Comparison of ENCODE assay signal across 1 fruit fly cellular context in genomic region chr3L:3373994-3374623, dm6.
A peak's percentile ranks its signal among the peaks of the same experiment; 100 is the strongest.
TF ChIP-seq lines count a peak whose summit lies in the region.

Gene Ythdc1, minus strand, starts transcription at chr3L:3374170.
Gene CG12010, plus strand, starts transcription at chr3L:3374282.

TF ChIP-seq in whole organism, embryonic, 481 proteins besides CTCF, POLR2A, EP300 and RAD21 (continued from another document and continues in another):
- TF ChIP-seq Nf-YB (GFP tag; optimal IDR thresholded peaks at IDR 0.05; lab: Kevin White, UChicago): peak; percentile 92
- TF ChIP-seq amos (GFP tag; IDR thresholded peaks at IDR 0.05; lab: Robert Waterston, UW; ENCODE audit: partially characterized antibody): peak; percentile 92
- TF ChIP-seq CG11560 (tag; IDR thresholded peaks at IDR 0.05; lab: Robert Waterston, UW): peak; percentile 72; the same call in 1 of the 3 replicates
- TF ChIP-seq zen2 (GFP tag; IDR thresholded peaks at IDR 0.05; lab: Robert Waterston, UW; ENCODE audit: partially characterized antibody): peak; percentile 86
- peak; percentile 80 for TF ChIP-seq Med (GFP tag; lab: Kevin White, UChicago)
- TF ChIP-seq cato (GFP tag; optimal IDR thresholded peaks at IDR 0.05; lab: Kevin White, UChicago; ENCODE audit: borderline replicate concordance): no peak
- peak; percentile 84 for TF ChIP-seq scrt (GFP tag; optimal IDR thresholded peaks at IDR 0.05; lab: Kevin White, UChicago)
- TF ChIP-seq vnd (GFP tag; IDR thresholded peaks at IDR 0.05; lab: Robert Waterston, UW; ENCODE audit: partially characterized antibody): peak; percentile 90
- no peak for TF ChIP-seq sc (optimal IDR thresholded peaks at IDR 0.05; lab: Kevin White, UChicago)
- no peak for TF ChIP-seq sc (GFP tag; optimal IDR thresholded peaks at IDR 0.05; lab: Kevin White, UChicago)
- TF ChIP-seq CG10654 (GFP tag; optimal IDR thresholded peaks at IDR 0.05; lab: Kevin White, UChicago): no peak
- peak; percentile 85 for TF ChIP-seq CG42726 (GFP tag; IDR thresholded peaks at IDR 0.05; lab: Robert Waterston, UW; ENCODE audit: partially characterized antibody)
- TF ChIP-seq CG1024 (GFP tag; IDR thresholded peaks at IDR 0.05; lab: Robert Waterston, UW): 0 out of 2 replicates have a peak, but pooled peaks have one; percentile 7
- no peak for TF ChIP-seq CG11504 (tag; optimal IDR thresholded peaks at IDR 0.05; lab: Kevin White, UChicago)
- TF ChIP-seq CG17802 (tag; optimal IDR thresholded peaks at IDR 0.05; lab: Kevin White, UChicago): peak; percentile 88
- peak; percentile 85 for TF ChIP-seq sna (GFP tag; IDR thresholded peaks at IDR 0.05; lab: Robert Waterston, UW; ENCODE audit: partially characterized antibody)
- TF ChIP-seq kah (GFP tag; optimal IDR thresholded peaks at IDR 0.05; lab: Kevin White, UChicago): peak; percentile 31
- peak; percentile 60 for TF ChIP-seq nmo (GFP tag; optimal IDR thresholded peaks at IDR 0.05; lab: Kevin White, UChicago)
- peak; percentile 68 for TF ChIP-seq CG3995 (GFP tag; optimal IDR thresholded peaks at IDR 0.05; lab: Kevin White, UChicago)
- peak; percentile 10 for TF ChIP-seq CG18619 (GFP tag; optimal IDR thresholded peaks at IDR 0.05; lab: Kevin White, UChicago)
- TF ChIP-seq mld (GFP tag; IDR thresholded peaks at IDR 0.05; lab: Robert Waterston, UW; ENCODE audit: partially characterized antibody): peak; percentile 71; the same call in 2 of the 3 replicates
- peak; percentile 76 for TF ChIP-seq Neu2 (GFP tag; optimal IDR thresholded peaks at IDR 0.05; lab: Kevin White, UChicago; ENCODE audit: borderline replicate concordance)
- no peak for TF ChIP-seq C15 (GFP tag; IDR thresholded peaks at IDR 0.05; lab: Robert Waterston, UW)
- peak; percentile 83 for TF ChIP-seq CG1832 (GFP tag; optimal IDR thresholded peaks at IDR 0.05; lab: Kevin White, UChicago)
- peak in 1 of 2 experiments; percentile 51 for TF ChIP-seq Pdp1 (GFP tag; optimal IDR thresholded peaks at IDR 0.05; lab: Kevin White, UChicago)
- peak in 1 of 2 experiments; percentile 30 for TF ChIP-seq insv (GFP tag; optimal IDR thresholded peaks at IDR 0.05; lab: Kevin White, UChicago)
- peak; percentile 74 for TF ChIP-seq onecut (GFP tag; IDR thresholded peaks at IDR 0.05; lab: Robert Waterston, UW)
- TF ChIP-seq sug (tag; optimal IDR thresholded peaks at IDR 0.05; lab: Kevin White, UChicago): no peak
- TF ChIP-seq gfzf (GFP tag; optimal IDR thresholded peaks at IDR 0.05; lab: Kevin White, UChicago): peak; percentile 21
- TF ChIP-seq CG17912 (GFP tag; optimal IDR thresholded peaks at IDR 0.05; lab: Kevin White, UChicago): peak; percentile 23
- peak; percentile 44 for TF ChIP-seq CG10267 (tag; optimal IDR thresholded peaks at IDR 0.05; lab: Kevin White, UChicago)
- no peak for TF ChIP-seq CG3847 (GFP tag; IDR thresholded peaks at IDR 0.05; lab: Robert Waterston, UW)
- no peak for TF ChIP-seq her (GFP tag; optimal IDR thresholded peaks at IDR 0.05; lab: Kevin White, UChicago)
- peak; percentile 53; the same call in 2 of the 3 replicates for TF ChIP-seq Dbx (GFP tag; IDR thresholded peaks at IDR 0.05; lab: Robert Waterston, UW)
- TF ChIP-seq pzg (GFP tag; optimal IDR thresholded peaks at IDR 0.05; lab: Kevin White, UChicago): peak; percentile 92
- peak; percentile 39; the same call in 1 of the 2 replicates for TF ChIP-seq sob (GFP tag; IDR thresholded peaks at IDR 0.05; lab: Robert Waterston, UW)
- peak; percentile 90 for TF ChIP-seq CG13287 (GFP tag; IDR thresholded peaks at IDR 0.05; lab: Robert Waterston, UW; ENCODE audit: partially characterized antibody)
- TF ChIP-seq nerfin-2 (GFP tag; IDR thresholded peaks at IDR 0.05; lab: Robert Waterston, UW; ENCODE audit: partially characterized antibody): peak; percentile 96
- TF ChIP-seq CG10321 (GFP tag; IDR thresholded peaks at IDR 0.05; lab: Robert Waterston, UW): peak; percentile 95
- TF ChIP-seq CG2116 (GFP tag; optimal IDR thresholded peaks at IDR 0.05; lab: Kevin White, UChicago): peak; percentile 76
- TF ChIP-seq Eip74EF (GFP tag; optimal IDR thresholded peaks at IDR 0.05; lab: Kevin White, UChicago): no peak
- TF ChIP-seq CG4617 (GFP tag; optimal IDR thresholded peaks at IDR 0.05; lab: Kevin White, UChicago; ENCODE audit: borderline replicate concordance): peak; percentile 87
- peak; percentile 83 for TF ChIP-seq Sry-β (GFP tag; optimal IDR thresholded peaks at IDR 0.05; lab: Kevin White, UChicago)
- peak; percentile 53 for TF ChIP-seq pfk (GFP tag; optimal IDR thresholded peaks at IDR 0.05; lab: Kevin White, UChicago)
- peak in 1 of 2 experiments; percentile 75 for TF ChIP-seq crp (GFP tag; optimal IDR thresholded peaks at IDR 0.05; lab: Kevin White, UChicago)
- TF ChIP-seq kay (GFP tag; optimal IDR thresholded peaks at IDR 0.05; lab: Kevin White, UChicago): peak; percentile 78
- TF ChIP-seq hth (optimal IDR thresholded peaks at IDR 0.05; lab: Kevin White, UChicago): no peak
- peak; percentile 94 for TF ChIP-seq ato (GFP tag; IDR thresholded peaks at IDR 0.05; lab: Robert Waterston, UW; ENCODE audit: partially characterized antibody)
- peak; percentile 78 for TF ChIP-seq CG13624 (GFP tag; optimal IDR thresholded peaks at IDR 0.05; lab: Kevin White, UChicago)
- no peak for TF ChIP-seq kni (GFP tag; optimal IDR thresholded peaks at IDR 0.05; lab: Kevin White, UChicago)
- TF ChIP-seq row (GFP tag; IDR thresholded peaks at IDR 0.05; lab: Robert Waterston, UW): peak; percentile 57
- TF ChIP-seq Stat92E (GFP tag; optimal IDR thresholded peaks at IDR 0.05; lab: Kevin White, UChicago): peak in 1 of 3 experiments; percentile 45
- TF ChIP-seq CHES-1-like (GFP tag; optimal IDR thresholded peaks at IDR 0.05; lab: Kevin White, UChicago): peak; percentile 91
- peak; percentile 95 for TF ChIP-seq CG7963 (GFP tag; IDR thresholded peaks at IDR 0.05; lab: Robert Waterston, UW; ENCODE audit: partially characterized antibody)
- TF ChIP-seq nerfin-1 (tag; optimal IDR thresholded peaks at IDR 0.05; lab: Kevin White, UChicago): peak; percentile 5
- TF ChIP-seq HLH4C (GFP tag; IDR thresholded peaks at IDR 0.05; lab: Robert Waterston, UW; ENCODE audit: partially characterized antibody): peak; percentile 94
- peak; percentile 93 for TF ChIP-seq bbx (GFP tag; IDR thresholded peaks at IDR 0.05; lab: Robert Waterston, UW; ENCODE audit: partially characterized antibody)
- peak; percentile 12 for TF ChIP-seq CG2120 (GFP tag; optimal IDR thresholded peaks at IDR 0.05; lab: Kevin White, UChicago)
- no peak for TF ChIP-seq Gug (GFP tag; IDR thresholded peaks at IDR 0.05; lab: Robert Waterston, UW)
- TF ChIP-seq Hey (tag; optimal IDR thresholded peaks at IDR 0.05; lab: Kevin White, UChicago): no peak
- peak; percentile 2 for TF ChIP-seq zen (tag; optimal IDR thresholded peaks at IDR 0.05; lab: Kevin White, UChicago)
- TF ChIP-seq Tbp (GFP tag; optimal IDR thresholded peaks at IDR 0.05; lab: Kevin White, UChicago): peak; percentile 13
- TF ChIP-seq Bgb (GFP tag; IDR thresholded peaks at IDR 0.05; lab: Robert Waterston, UW; ENCODE audit: partially characterized antibody): peak; percentile 96
- TF ChIP-seq CG16813 (GFP tag; IDR thresholded peaks at IDR 0.05; lab: Robert Waterston, UW; ENCODE audit: partially characterized antibody): peak; percentile 91
- TF ChIP-seq Dll (GFP tag; IDR thresholded peaks at IDR 0.05; lab: Robert Waterston, UW; ENCODE audit: partially characterized antibody): peak; percentile 89
- peak; percentile 91 for TF ChIP-seq MBD-R2 (GFP tag; IDR thresholded peaks at IDR 0.05; lab: Robert Waterston, UW)
- no peak for TF ChIP-seq Lim3 (GFP tag; IDR thresholded peaks at IDR 0.05; lab: Robert Waterston, UW)
- TF ChIP-seq BEAF-32 (GFP tag; optimal IDR thresholded peaks at IDR 0.05; lab: Kevin White, UChicago): peak; percentile 94
- peak; percentile 99 for TF ChIP-seq YL-1 (GFP tag; optimal IDR thresholded peaks at IDR 0.05; lab: Kevin White, UChicago)
- TF ChIP-seq CG34422 (GFP tag; IDR thresholded peaks at IDR 0.05; lab: Robert Waterston, UW): peak; percentile 90; the same call in 2 of the 3 replicates
- TF ChIP-seq CG4404 (GFP tag; IDR thresholded peaks at IDR 0.05; lab: Robert Waterston, UW): no peak
- peak; percentile 84 for TF ChIP-seq inv (GFP tag; IDR thresholded peaks at IDR 0.05; lab: Robert Waterston, UW; ENCODE audit: partially characterized antibody)
- no peak for TF ChIP-seq Sox102F (GFP tag; optimal IDR thresholded peaks at IDR 0.05; lab: Kevin White, UChicago)
- TF ChIP-seq Sin3A (optimal IDR thresholded peaks at IDR 0.05; lab: Kevin White, UChicago): peak; percentile 84
- peak; percentile 67; the same call in 2 of the 3 replicates for TF ChIP-seq Doc3 (GFP tag; IDR thresholded peaks at IDR 0.05; lab: Robert Waterston, UW; ENCODE audit: partially characterized antibody)
- 0 out of 2 replicates have a peak, but pooled peaks have one; percentile 12 for TF ChIP-seq CG9932 (GFP tag; IDR thresholded peaks at IDR 0.05; lab: Robert Waterston, UW)
- TF ChIP-seq CG14710 (tag; optimal IDR thresholded peaks at IDR 0.05; lab: Kevin White, UChicago): peak; percentile 63
- TF ChIP-seq CG4360 (GFP tag; IDR thresholded peaks at IDR 0.05; lab: Robert Waterston, UW): 0 out of 2 replicates have a peak, but pooled peaks have one; percentile 6
- TF ChIP-seq ci (GFP tag; IDR thresholded peaks at IDR 0.05; lab: Robert Waterston, UW): peak; percentile 21; the same call in 1 of the 3 replicates
- TF ChIP-seq Myb (GFP tag; optimal IDR thresholded peaks at IDR 0.05; lab: Kevin White, UChicago): peak; percentile 45
- peak; percentile 58 for TF ChIP-seq Dp (GFP tag; optimal IDR thresholded peaks at IDR 0.05; lab: Kevin White, UChicago)
- peak; percentile 7 for TF ChIP-seq CG12391 (tag; optimal IDR thresholded peaks at IDR 0.05; lab: Kevin White, UChicago)
- TF ChIP-seq Adf1 (GFP tag; IDR thresholded peaks at IDR 0.05; lab: Robert Waterston, UW): peak; percentile 70
- peak; percentile 88 for TF ChIP-seq Scr (GFP tag; IDR thresholded peaks at IDR 0.05; lab: Robert Waterston, UW; ENCODE audit: partially characterized antibody)
- TF ChIP-seq gro (GFP tag; optimal IDR thresholded peaks at IDR 0.05; lab: Kevin White, UChicago): peak; percentile 34
- peak; percentile 75 for TF ChIP-seq hbn (GFP tag; IDR thresholded peaks at IDR 0.05; lab: Robert Waterston, UW; ENCODE audit: partially characterized antibody)
- peak; percentile 91 for TF ChIP-seq CG32767 (GFP tag; IDR thresholded peaks at IDR 0.05; lab: Robert Waterston, UW)
- TF ChIP-seq klu (GFP tag; IDR thresholded peaks at IDR 0.05; lab: Robert Waterston, UW): peak; percentile 6; the same call in 1 of the 2 replicates
- peak; percentile 3 for TF ChIP-seq HmgD (GFP tag; optimal IDR thresholded peaks at IDR 0.05; lab: Kevin White, UChicago)
- peak; percentile 93 for TF ChIP-seq Opbp (GFP tag; IDR thresholded peaks at IDR 0.05; lab: Robert Waterston, UW; ENCODE audit: partially characterized antibody)
- no peak for TF ChIP-seq luna (GFP tag; optimal IDR thresholded peaks at IDR 0.05; lab: Kevin White, UChicago)
- no peak for TF ChIP-seq CG3407 (GFP tag; optimal IDR thresholded peaks at IDR 0.05; lab: Kevin White, UChicago)
- peak; percentile 78 for TF ChIP-seq CG15479 (GFP tag; optimal IDR thresholded peaks at IDR 0.05; lab: Kevin White, UChicago)
- peak; percentile 96 for TF ChIP-seq CG6791 (GFP tag; IDR thresholded peaks at IDR 0.05; lab: Robert Waterston, UW; ENCODE audit: partially characterized antibody)
- no peak for TF ChIP-seq gcm (GFP tag; optimal IDR thresholded peaks at IDR 0.05; lab: Kevin White, UChicago)
- peak; percentile 86 for TF ChIP-seq cg (GFP tag; optimal IDR thresholded peaks at IDR 0.05; lab: Kevin White, UChicago)
- TF ChIP-seq CG7357 (GFP tag; IDR thresholded peaks at IDR 0.05; lab: Robert Waterston, UW): 0 out of 3 replicates have a peak, but pooled peaks have one; percentile 21
- TF ChIP-seq CG18599 (GFP tag; optimal IDR thresholded peaks at IDR 0.05; lab: Kevin White, UChicago): no peak
- TF ChIP-seq Fer1 (GFP tag; optimal IDR thresholded peaks at IDR 0.05; lab: Kevin White, UChicago): peak; percentile 38
- TF ChIP-seq CG2712 (tag; optimal IDR thresholded peaks at IDR 0.05; lab: Kevin White, UChicago): peak; percentile 55
- peak; percentile 85 for TF ChIP-seq unc-4 (GFP tag; IDR thresholded peaks at IDR 0.05; lab: Robert Waterston, UW; ENCODE audit: partially characterized antibody)
- TF ChIP-seq sens (GFP tag; lab: Kevin White, UChicago): peak; percentile 76
- TF ChIP-seq phol (tag; optimal IDR thresholded peaks at IDR 0.05; lab: Kevin White, UChicago): peak; percentile 88
- peak; percentile 4 for TF ChIP-seq wek (GFP tag; optimal IDR thresholded peaks at IDR 0.05; lab: Kevin White, UChicago)
- peak; percentile 90 for TF ChIP-seq tna (GFP tag; IDR thresholded peaks at IDR 0.05; lab: Robert Waterston, UW; ENCODE audit: partially characterized antibody)
- peak; percentile 30 for TF ChIP-seq Ets97D (GFP tag; optimal IDR thresholded peaks at IDR 0.05; lab: Kevin White, UChicago)
- peak; percentile 92 for TF ChIP-seq CG14860 (GFP tag; IDR thresholded peaks at IDR 0.05; lab: Robert Waterston, UW; ENCODE audit: partially characterized antibody)
- no peak for TF ChIP-seq Spps (tag; optimal IDR thresholded peaks at IDR 0.05; lab: Kevin White, UChicago)
- TF ChIP-seq ase (GFP tag; IDR thresholded peaks at IDR 0.05; lab: Robert Waterston, UW): no peak
- peak; percentile 72 for TF ChIP-seq dm (GFP tag; optimal IDR thresholded peaks at IDR 0.05; lab: Kevin White, UChicago)
- TF ChIP-seq knrl (GFP tag; IDR thresholded peaks at IDR 0.05; lab: Robert Waterston, UW; ENCODE audit: partially characterized antibody): peak; percentile 82
- TF ChIP-seq CG15269 (tag; optimal IDR thresholded peaks at IDR 0.05; lab: Kevin White, UChicago): no peak
- peak; percentile 49 for TF ChIP-seq zf30C (GFP tag; optimal IDR thresholded peaks at IDR 0.05; lab: Kevin White, UChicago)
- TF ChIP-seq Sry-δ (GFP tag; optimal IDR thresholded peaks at IDR 0.05; lab: Kevin White, UChicago): peak; percentile 82
- peak; percentile 68 for TF ChIP-seq trem (tag; optimal IDR thresholded peaks at IDR 0.05; lab: Kevin White, UChicago)
- peak; percentile 43; the same call in 1 of the 2 replicates for TF ChIP-seq CG32532 (GFP tag; IDR thresholded peaks at IDR 0.05; lab: Robert Waterston, UW)
- peak; percentile 91 for TF ChIP-seq ssp (GFP tag; IDR thresholded peaks at IDR 0.05; lab: Robert Waterston, UW)
- TF ChIP-seq hb (GFP tag; IDR thresholded peaks at IDR 0.05; lab: Robert Waterston, UW; ENCODE audit: partially characterized antibody): peak; percentile 92
- no peak for TF ChIP-seq CG10209 (GFP tag; optimal IDR thresholded peaks at IDR 0.05; lab: Kevin White, UChicago)
- TF ChIP-seq Rfx (GFP tag; IDR thresholded peaks at IDR 0.05; lab: Robert Waterston, UW): 0 out of 2 replicates have a peak, but pooled peaks have one; percentile 23
- peak; percentile 73 for TF ChIP-seq CG17186 (GFP tag; optimal IDR thresholded peaks at IDR 0.05; lab: Kevin White, UChicago)
- TF ChIP-seq D19A (tag; optimal IDR thresholded peaks at IDR 0.05; lab: Kevin White, UChicago): no peak
